Worm (Caenorhabditis elegans) whole organism, late embryonic: ENCODE data around the gene ceh-41.

Experiments
- C38D4.7 ChIP-seq: fragments of 200-800 bp; sonication (Bioruptor generic); optimal IDR thresholded peaks from 2 replicates; lab custom pipeline; 2018; ENCODE audit warnings: mild to moderate bottlenecking, missing genetic modification characterization, moderate library complexity, missing compliant biosample characterization
- F13H6.1 ChIP-seq: sonication (generic microtip); optimal IDR thresholded peaks from 2 replicates; lab custom pipeline; 2016; ENCODE audit warnings: missing genetic modification characterization, missing compliant biosample characterization
- T23F11.4 ChIP-seq: fragments of 200-800 bp; sonication (Bioruptor generic); optimal IDR thresholded peaks from 2 replicates; lab custom pipeline; 2018; ENCODE audit warnings: mild to moderate bottlenecking, missing genetic modification characterization, missing compliant biosample characterization
- Y22D7AL.16 ChIP-seq: sonication (generic microtip); optimal IDR thresholded peaks from 2 replicates; lab custom pipeline; 2016; ENCODE audit warnings: missing genetic modification characterization, missing compliant biosample characterization
- ahr-1 ChIP-seq: sonication (generic microtip); optimal IDR thresholded peaks from 2 replicates; lab custom pipeline; 2016; ENCODE audit warnings: missing genetic modification characterization, missing compliant biosample characterization
- ama-1 ChIP-seq: fragments of 150-350 bp; optimal IDR thresholded peaks from 2 replicates; lab custom pipeline; 2014
- ceh-14 ChIP-seq: sonication (generic microtip); optimal IDR thresholded peaks from 2 replicates; lab custom pipeline; 2016; ENCODE audit warnings: missing genotype, missing genetic modification characterization, missing compliant biosample characterization
- ceh-18 ChIP-seq: sonication (generic microtip); optimal IDR thresholded peaks from 2 replicates; lab custom pipeline; 2016; ENCODE audit warnings: missing genetic modification characterization, missing compliant biosample characterization
- ceh-19 ChIP-seq: fragments of 200-800 bp; sonication (Bioruptor generic); optimal IDR thresholded peaks from 2 replicates; lab custom pipeline; 2018; ENCODE audit warnings: mild to moderate bottlenecking, missing genetic modification characterization, missing compliant biosample characterization
- ceh-2 ChIP-seq: sonication (generic microtip); optimal IDR thresholded peaks from 2 replicates; lab custom pipeline; 2016; ENCODE audit warnings: missing genotype, missing genetic modification characterization, missing compliant biosample characterization
- ceh-22 ChIP-seq: sonication (generic microtip); optimal IDR thresholded peaks from 2 replicates; lab custom pipeline; 2017; ENCODE audit warnings: missing biosample characterization, missing genetic modification characterization
- ceh-30 ChIP-seq: fragments of 150-350 bp; optimal IDR thresholded peaks from 2 replicates; lab custom pipeline; 2014; ENCODE audit warnings: missing biosample characterization, missing genetic modification characterization
- ceh-31 ChIP-seq: sonication (generic microtip); optimal IDR thresholded peaks from 2 replicates; lab custom pipeline; 2016; ENCODE audit warnings: missing genetic modification characterization, missing compliant biosample characterization
- ceh-34 ChIP-seq: sonication (generic microtip); optimal IDR thresholded peaks from 2 replicates; lab custom pipeline; 2016; ENCODE audit warnings: mild to moderate bottlenecking, missing genetic modification characterization, missing compliant biosample characterization
- ceh-45 ChIP-seq: fragments of 200-800 bp; sonication (Bioruptor generic); IDR thresholded peaks from 2 replicates; pipeline ENCODE4 v1.3.6; 2022; ENCODE audit warnings: missing genetic modification reagents, missing genetic modification characterization, missing compliant biosample characterization
- ceh-48 ChIP-seq: sonication (generic microtip); optimal IDR thresholded peaks from 2 replicates; lab custom pipeline; 2016; ENCODE audit warnings: missing genetic modification characterization, inconsistent platforms, missing compliant biosample characterization
- ceh-6 ChIP-seq: fragments of 200-800 bp; sonication (Bioruptor generic); optimal IDR thresholded peaks from 2 replicates; lab custom pipeline; 2018; ENCODE audit warnings: mild to moderate bottlenecking, missing genetic modification characterization, missing compliant biosample characterization
- dmd-4 ChIP-seq: sonication (generic microtip); optimal IDR thresholded peaks from 2 replicates; lab custom pipeline; 2016; ENCODE audit warnings: borderline replicate concordance, missing genetic modification characterization, missing compliant biosample characterization
- dve-1 ChIP-seq: sonication (generic microtip); optimal IDR thresholded peaks from 2 replicates; lab custom pipeline; 2017; ENCODE audit warnings: antibody characterized with exemption, mild to moderate bottlenecking, missing genetic modification characterization, missing compliant biosample characterization
- elt-4 ChIP-seq: sonication (generic microtip); optimal IDR thresholded peaks from 2 replicates; lab custom pipeline; 2016; ENCODE audit warnings: missing genetic modification characterization, missing compliant biosample characterization
- ets-4 ChIP-seq: sonication (generic microtip); optimal IDR thresholded peaks from 2 replicates; lab custom pipeline; 2016; ENCODE audit warnings: missing genetic modification characterization, missing compliant biosample characterization
- eyg-1 ChIP-seq: sonication (generic microtip); optimal IDR thresholded peaks from 2 replicates; lab custom pipeline; 2016; ENCODE audit warnings: missing genotype, missing genetic modification characterization, missing compliant biosample characterization
- fax-1 ChIP-seq: sonication (generic microtip); optimal IDR thresholded peaks from 2 replicates; lab custom pipeline; 2016; ENCODE audit warnings: missing genotype, missing genetic modification characterization, missing compliant biosample characterization
- fkh-10 ChIP-seq: fragments of 150-350 bp; optimal IDR thresholded peaks from 2 replicates; lab custom pipeline; 2014; ENCODE audit warnings: missing biosample characterization, missing genetic modification reagents, missing genetic modification characterization
- fkh-6 ChIP-seq: sonication (generic microtip); optimal IDR thresholded peaks from 2 replicates; lab custom pipeline; 2016; ENCODE audit warnings: missing genetic modification characterization, missing compliant biosample characterization
- gmeb-2 ChIP-seq: sonication (generic microtip); optimal IDR thresholded peaks from 2 replicates; lab custom pipeline; 2016; ENCODE audit warnings: missing genetic modification characterization, inconsistent platforms, missing compliant biosample characterization
- hlh-6 ChIP-seq: sonication (generic microtip); optimal IDR thresholded peaks from 2 replicates; lab custom pipeline; 2016; ENCODE audit warnings: missing genotype, missing genetic modification characterization, missing compliant biosample characterization
- hlh-8 ChIP-seq: sonication (generic microtip); optimal IDR thresholded peaks from 2 replicates; lab custom pipeline; 2016; ENCODE audit warnings: missing genotype, missing genetic modification characterization, missing compliant biosample characterization
- lim-6 ChIP-seq: sonication (generic microtip); optimal IDR thresholded peaks from 2 replicates; lab custom pipeline; 2016; ENCODE audit warnings: missing genetic modification characterization, missing compliant biosample characterization
- lin-11 ChIP-seq: fragments of 200-800 bp; sonication (Bioruptor generic); optimal IDR thresholded peaks from 2 replicates; lab custom pipeline; 2018; ENCODE audit warnings: mild to moderate bottlenecking, missing genetic modification characterization, missing compliant biosample characterization
- madf-2 ChIP-seq: sonication (generic microtip); optimal IDR thresholded peaks from 2 replicates; lab custom pipeline; 2017; ENCODE audit warnings: missing genetic modification characterization, missing compliant biosample characterization
- nfya-1 ChIP-seq: sonication (generic microtip); optimal IDR thresholded peaks from 2 replicates; lab custom pipeline; 2017; ENCODE audit warnings: missing genetic modification characterization, mild to moderate bottlenecking, missing compliant biosample characterization, antibody characterized with exemption, moderate library complexity
- npax-4 ChIP-seq: sonication (generic microtip); optimal IDR thresholded peaks from 2 replicates; lab custom pipeline; 2016; ENCODE audit warnings: missing genetic modification characterization, missing compliant biosample characterization
- odd-2 ChIP-seq: sonication (generic microtip); optimal IDR thresholded peaks from 2 replicates; lab custom pipeline; 2017; ENCODE audit warnings: antibody characterized with exemption, mild to moderate bottlenecking, missing genetic modification characterization, missing compliant biosample characterization
- pag-3 ChIP-seq: sonication (generic microtip); optimal IDR thresholded peaks from 2 replicates; lab custom pipeline; 2016; ENCODE audit warnings: missing compliant biosample characterization, missing genetic modification characterization, borderline replicate concordance
- pat-9 ChIP-seq: fragments of 200-800 bp; sonication (Bioruptor generic); optimal IDR thresholded peaks from 2 replicates; lab custom pipeline; 2018; ENCODE audit warnings: mild to moderate bottlenecking, missing genetic modification characterization, moderate library complexity, missing compliant biosample characterization
- pax-1 ChIP-seq: fragments of 150-350 bp; optimal IDR thresholded peaks from 2 replicates; lab custom pipeline; 2014; ENCODE audit warnings: missing biosample characterization, missing genetic modification characterization
- pha-4 ChIP-seq: fragments of 150-350 bp; optimal IDR thresholded peaks from 2 replicates; lab custom pipeline; 2018; ENCODE audit warnings: missing biosample characterization, missing genetic modification reagents, missing genetic modification characterization
- pqm-1 ChIP-seq: sonication (generic microtip); optimal IDR thresholded peaks from 2 replicates; lab custom pipeline; 2016; ENCODE audit warnings: missing genetic modification characterization, missing compliant biosample characterization
- pros-1 ChIP-seq: fragments of 150-350 bp; optimal IDR thresholded peaks from 2 replicates; lab custom pipeline; 2014; ENCODE audit warnings: missing biosample characterization, missing genetic modification reagents, missing genetic modification characterization
- ref-2 ChIP-seq: sonication (generic microtip); optimal IDR thresholded peaks from 2 replicates; lab custom pipeline; 2016; ENCODE audit warnings: missing genetic modification characterization, missing compliant biosample characterization
- sdc-2 ChIP-seq: sonication (generic microtip); optimal IDR thresholded peaks from 2 replicates; lab custom pipeline; 2016; ENCODE audit warnings: missing genotype, missing genetic modification characterization, missing compliant biosample characterization
- syd-9 ChIP-seq: sonication (generic microtip); optimal IDR thresholded peaks from 2 replicates; lab custom pipeline; 2016; ENCODE audit warnings: mild to moderate bottlenecking, missing genetic modification characterization, moderate library complexity, missing compliant biosample characterization
- tbx-2 ChIP-seq: sonication (generic microtip); optimal IDR thresholded peaks from 2 replicates; lab custom pipeline; 2016; ENCODE audit warnings: missing genetic modification characterization, missing compliant biosample characterization
- tbx-7 ChIP-seq: sonication (generic microtip); optimal IDR thresholded peaks from 2 replicates; lab custom pipeline; 2016; ENCODE audit warnings: missing genotype, missing genetic modification characterization, missing compliant biosample characterization
- ttx-3 ChIP-seq: sonication (generic microtip); optimal IDR thresholded peaks from 2 replicates; lab custom pipeline; 2016; ENCODE audit warnings: missing genetic modification reagents, missing genetic modification characterization, missing compliant biosample characterization
- unc-3 ChIP-seq, 2 experiments: fragments of 200-800 bp in 1 of 2; sonication (Bioruptor generic) in 1 of 2; sonication (generic microtip) in 1 of 2; conservative IDR thresholded peaks in 1 of 2; optimal IDR thresholded peaks in 1 of 2; 2 replicates each; pipeline versions ENCODE4 v1.3.6 to Lab custom; 2016 to 2022; ENCODE audit warnings: missing compliant biosample characterization in 2 of 2, missing genetic modification characterization in 2 of 2, missing genetic modification reagents in 1 of 2
- unc-42 ChIP-seq: sonication (generic microtip); optimal IDR thresholded peaks from 2 replicates; lab custom pipeline; 2016; ENCODE audit warnings: missing genotype, missing genetic modification characterization, missing compliant biosample characterization
- ztf-16 ChIP-seq: sonication (generic microtip); optimal IDR thresholded peaks from 2 replicates; lab custom pipeline; 2017; ENCODE audit warnings: missing genetic modification characterization, missing compliant biosample characterization

ceh-41 gene

DNA sequence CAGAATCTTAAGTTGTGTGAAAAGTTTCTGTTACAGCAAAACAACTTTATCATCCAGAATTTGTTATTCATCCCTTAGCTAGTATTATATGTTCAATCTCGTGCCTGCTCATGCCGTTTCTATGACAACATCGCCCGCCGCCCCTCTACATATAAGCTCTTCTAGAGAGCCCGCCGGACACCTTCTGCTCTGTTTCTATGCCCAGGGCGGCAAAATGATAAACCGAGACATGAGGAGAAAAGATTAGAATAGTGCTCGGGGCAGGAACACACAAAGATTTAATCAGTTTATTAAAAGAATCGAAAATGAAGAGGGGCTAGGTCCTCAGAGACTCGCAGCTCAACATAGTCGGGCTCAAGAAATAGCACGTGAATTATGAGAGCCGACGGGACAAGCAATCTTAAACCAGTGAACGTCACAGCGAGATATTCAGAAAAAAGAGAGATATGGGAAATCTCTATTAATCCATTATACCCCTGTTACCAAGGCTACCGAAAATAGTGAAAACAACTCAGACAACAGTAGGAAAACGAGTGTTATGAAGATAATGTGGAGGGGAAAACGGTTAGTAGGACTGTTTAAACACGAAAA lies 40.1 kb upstream of the ceh-41 start:
- TF ChIP-seq C38D4.7 (GFP tag; lab: Kevin White, UChicago) (no peak), unc-42 (tag; lab: Kevin White, UChicago) (peak; percentile 4), ceh-14 (tag; lab: Kevin White, UChicago) (peak; percentile 30), sdc-2 (tag; lab: Kevin White, UChicago) (peak; percentile 98), T23F11.4 (no peak), ceh-18 (tag; lab: Kevin White, UChicago) (peak; percentile 18), tbx-2 (tag; lab: Kevin White, UChicago) (peak; percentile 42), dve-1 (tag; lab: Kevin White, UChicago) (no peak), ceh-31 (tag; lab: Kevin White, UChicago) (no peak)

DNA sequence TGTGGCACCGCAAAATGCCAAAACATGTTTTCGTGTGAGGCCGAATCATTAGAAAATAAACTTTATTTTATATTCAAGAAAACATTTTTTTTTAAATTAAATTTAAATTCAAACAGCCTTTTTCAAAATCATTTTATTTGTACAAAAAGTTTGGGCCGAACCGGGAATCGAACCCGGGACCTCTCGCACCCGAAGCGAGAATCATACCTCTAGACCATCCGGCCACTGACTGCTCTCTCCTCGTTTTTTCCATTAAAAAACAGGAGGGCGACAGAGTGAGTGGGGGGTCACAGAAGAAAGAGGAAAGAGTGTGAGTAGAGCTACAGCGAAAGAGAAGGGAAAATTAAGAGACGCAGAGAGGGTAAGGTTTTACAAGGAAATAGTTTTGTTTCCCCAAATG lies 32.2 kb upstream of the ceh-41 start:
- TF ChIP-seq ceh-14 (tag; lab: Kevin White, UChicago), result peak; percentile 2
- TF ChIP-seq ceh-30, result peak; percentile 3
- TF ChIP-seq ceh-6 (GFP tag; lab: Kevin White, UChicago), result peak; percentile 74
- TF ChIP-seq npax-4 (tag; lab: Kevin White, UChicago), result peak; percentile 56
- TF ChIP-seq nfya-1 (tag; lab: Kevin White, UChicago), result peak; percentile 58
- TF ChIP-seq ceh-48, result peak; percentile 53
- TF ChIP-seq hlh-6, result peak; percentile 66
- no peak for TF ChIP-seq fkh-10 (GFP tag; lab: Kevin White, UChicago)
- peak; percentile 33 for TF ChIP-seq hlh-8 (tag; lab: Kevin White, UChicago)
- peak; percentile 61 for TF ChIP-seq ceh-2 (tag; lab: Kevin White, UChicago)
- peak; percentile 4 for TF ChIP-seq madf-2 (tag; lab: Kevin White, UChicago)
- peak; percentile 24 for TF ChIP-seq Y22D7AL.16 (tag; lab: Kevin White, UChicago)
- TF ChIP-seq ceh-18 (tag; lab: Kevin White, UChicago), result peak; percentile 40
- TF ChIP-seq ref-2 (tag; lab: Kevin White, UChicago), result peak; percentile 76
- no peak for TF ChIP-seq ets-4 (tag; lab: Kevin White, UChicago)
- TF ChIP-seq pha-4 (tag; lab: Kevin White, UChicago), result no peak
- TF ChIP-seq pag-3 (tag; lab: Kevin White, UChicago), result no peak
- TF ChIP-seq odd-2 (tag; lab: Kevin White, UChicago), result peak; percentile 48
- peak; percentile 41; the same call in 1 of the 2 replicates for TF ChIP-seq ceh-45 (GFP tag; lab: Robert Waterston, UW)
- TF ChIP-seq ttx-3 (tag; lab: Kevin White, UChicago), result peak; percentile 46
- no peak for TF ChIP-seq lim-6
- peak; percentile 30 for TF ChIP-seq ahr-1
- no peak for TF ChIP-seq dmd-4 (tag; lab: Kevin White, UChicago)
- peak; percentile 59 for TF ChIP-seq pat-9
- peak; percentile 65 for TF ChIP-seq fkh-6 (tag; lab: Kevin White, UChicago)
- TF ChIP-seq elt-4, result no peak
- TF ChIP-seq lin-11 (tag; lab: Kevin White, UChicago), result peak; percentile 60
- peak; percentile 4 for TF ChIP-seq tbx-7 (tag; lab: Kevin White, UChicago)
- TF ChIP-seq F13H6.1 (tag; lab: Kevin White, UChicago), result no peak
- TF ChIP-seq C38D4.7 (GFP tag; lab: Kevin White, UChicago), result peak; percentile 65
- TF ChIP-seq ceh-19, result peak; percentile 82
- peak; percentile 65 for TF ChIP-seq gmeb-2
- TF ChIP-seq ama-1, result no peak
- TF ChIP-seq pqm-1, result peak; percentile 33
- TF ChIP-seq pax-1 (tag; lab: Kevin White, UChicago), result no peak
- peak; percentile 5 for TF ChIP-seq syd-9 (tag; lab: Kevin White, UChicago)
- no peak for TF ChIP-seq pros-1 (tag; lab: Kevin White, UChicago)
- TF ChIP-seq ceh-22, result no peak
- peak; percentile 66 for TF ChIP-seq ztf-16 (tag; lab: Kevin White, UChicago)
- peak; percentile 78 for TF ChIP-seq tbx-2 (tag; lab: Kevin White, UChicago)
- TF ChIP-seq fax-1, result peak; percentile 27
- TF ChIP-seq ceh-34 (tag; lab: Kevin White, UChicago), result peak; percentile 51
- TF ChIP-seq unc-42 (tag; lab: Kevin White, UChicago), result peak; percentile 32
- TF ChIP-seq unc-3 (GFP tag; conservative IDR thresholded peaks at IDR 0.05; lab: Robert Waterston, UW), result peak; percentile 51
- no peak for TF ChIP-seq unc-3 (tag; optimal IDR thresholded peaks at IDR 0.05; lab: Kevin White, UChicago)
- TF ChIP-seq eyg-1, result peak; percentile 39
- TF ChIP-seq sdc-2 (tag; lab: Kevin White, UChicago), result peak; percentile 94
